Worm (Caenorhabditis elegans) whole organism, midembryonic: Measurements from ENCODE around the gene mig-22.

ENCODE experiments used
- T22C8.4 ChIP-seq: fragments of 200-800 bp; sonication (Bioruptor generic); IDR thresholded peaks from 2 replicates; pipeline ENCODE4 v1.3.6; 2022; ENCODE audit warnings: missing genetic modification characterization, missing compliant biosample characterization
- cog-1 ChIP-seq: sonication (generic microtip); optimal IDR thresholded peaks from 2 replicates; lab custom pipeline; 2016; ENCODE audit warnings: missing genetic modification characterization, missing compliant biosample characterization
- med-1 ChIP-seq: sonication (generic microtip); optimal IDR thresholded peaks from 2 replicates; lab custom pipeline; 2017; ENCODE audit warnings: missing genetic modification characterization, mild to moderate bottlenecking, missing compliant biosample characterization, antibody characterized with exemption, missing genetic modification reagents; ENCODE audit not compliant: insufficient read depth
- ref-1 ChIP-seq: fragments of 200-800 bp; sonication (Bioruptor generic); conservative IDR thresholded peaks from 2 replicates; pipeline ENCODE4 v1.3.6; 2022; ENCODE audit warnings: missing genetic modification reagents, missing genetic modification characterization, missing compliant biosample characterization
- tab-1 ChIP-seq: fragments of 200-800 bp; sonication (Bioruptor generic); IDR thresholded peaks from 2 replicates; pipeline ENCODE4 v1.3.6; 2022; ENCODE audit warnings: missing genetic modification characterization, missing compliant biosample characterization
- ztf-23 ChIP-seq: fragments of 200-800 bp; sonication (Bioruptor generic); IDR thresholded peaks from 2 replicates; pipeline ENCODE4 v1.3.6; 2022; ENCODE audit warnings: missing genetic modification reagents, missing genetic modification characterization, missing compliant biosample characterization

DNA sequence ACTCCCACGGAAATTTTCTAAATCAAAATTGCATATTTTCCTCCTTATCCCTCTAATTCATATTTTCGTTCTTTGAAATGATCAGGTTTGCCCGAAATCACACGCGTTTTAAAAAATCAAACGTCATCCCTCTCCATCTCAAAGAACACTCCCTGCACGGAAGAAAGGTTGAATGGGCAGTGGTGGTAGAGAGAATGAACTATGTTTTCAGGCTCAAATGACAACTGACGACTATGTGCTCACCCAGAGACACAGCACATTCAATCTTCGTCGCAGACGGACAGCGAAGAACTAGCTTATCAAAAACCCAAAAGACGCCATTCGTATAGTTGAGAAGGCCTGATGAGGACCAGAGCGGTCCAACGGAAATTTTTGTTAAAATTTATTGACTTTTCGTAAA lies 27.4 kb downstream of the mig-22 start:
- TF ChIP-seq med-1 (GFP tag; lab: Kevin White, UChicago) (no peak), tab-1 (GFP tag; lab: Robert Waterston, UW) (no peak), ref-1 (no peak), T22C8.4 (GFP tag; lab: Robert Waterston, UW) (no peak), ztf-23 (GFP tag; lab: Robert Waterston, UW) (no peak), cog-1 (tag; lab: Kevin White, UChicago) (no peak)
